Worm (Caenorhabditis elegans) whole organism, mixed stage, embryonic: ENCODE data around the gene try-13.
"Not testable (repeated sequence)": the region's sequence is repeated elsewhere in the genome, so short reads cannot be mapped to it uniquely, and the experiment has no call there.

Experiments
- bed-3 ChIP-seq: fragments of 200-800 bp; sonication (Bioruptor generic); optimal IDR thresholded peaks from 3 replicates; lab custom pipeline; 2018; ENCODE audit warnings: mild to moderate bottlenecking, missing genetic modification characterization, moderate library complexity, missing compliant biosample characterization
- blmp-1 ChIP-seq: fragments of 150-350 bp; optimal IDR thresholded peaks from 2 replicates; lab custom pipeline; 2014; ENCODE audit warnings: missing biosample characterization, missing genetic modification characterization
- ceh-39 ChIP-seq: fragments of 150-350 bp; optimal IDR thresholded peaks from 2 replicates; lab custom pipeline; 2014; ENCODE audit warnings: missing biosample characterization, missing genetic modification characterization
- ceh-43 ChIP-seq: fragments of 200-800 bp; sonication (Bioruptor generic); optimal IDR thresholded peaks from 2 replicates; lab custom pipeline; 2018; ENCODE audit warnings: mild to moderate bottlenecking, missing genetic modification characterization, moderate library complexity, missing compliant biosample characterization
- ceh-83 ChIP-seq: fragments of 200-800 bp; sonication (Bioruptor generic); optimal IDR thresholded peaks from 2 replicates; lab custom pipeline; 2018; ENCODE audit warnings: mild to moderate bottlenecking, missing genetic modification characterization, missing compliant biosample characterization
- ces-1 ChIP-seq: fragments of 150-350 bp; optimal IDR thresholded peaks from 2 replicates; lab custom pipeline; 2014; ENCODE audit warnings: missing biosample characterization, missing genetic modification reagents, missing genetic modification characterization
- cnd-1 ChIP-seq: fragments of 200-800 bp; sonication (Bioruptor generic); optimal IDR thresholded peaks from 2 replicates; lab custom pipeline; 2018; ENCODE audit warnings: mild to moderate bottlenecking, missing genetic modification characterization, missing compliant biosample characterization
- drap-1 ChIP-seq: fragments of 200-800 bp; sonication (Bioruptor generic); optimal IDR thresholded peaks from 3 replicates; lab custom pipeline; 2018; ENCODE audit warnings: mild to moderate bottlenecking, missing genetic modification characterization, missing compliant biosample characterization
- elt-1 ChIP-seq: sonication (generic microtip); optimal IDR thresholded peaks from 2 replicates; lab custom pipeline; 2017; ENCODE audit warnings: missing genetic modification characterization, mild to moderate bottlenecking, missing compliant biosample characterization, antibody characterized with exemption, moderate library complexity, borderline replicate concordance; ENCODE audit not compliant: insufficient read depth
- flh-1 ChIP-seq: fragments of 200-800 bp; sonication (Bioruptor generic); optimal IDR thresholded peaks from 2 replicates; lab custom pipeline; 2018; ENCODE audit warnings: mild to moderate bottlenecking, missing genetic modification characterization, moderate library complexity, missing compliant biosample characterization
- ham-2 ChIP-seq: fragments of 200-800 bp; sonication (Bioruptor generic); optimal IDR thresholded peaks from 2 replicates; lab custom pipeline; 2018; ENCODE audit warnings: mild to moderate bottlenecking, missing genetic modification characterization, missing compliant biosample characterization
- hlh-1 ChIP-seq: fragments of 150-350 bp; optimal IDR thresholded peaks from 2 replicates; lab custom pipeline; 2014; ENCODE audit warnings: missing biosample characterization, missing genetic modification reagents, missing genetic modification characterization
- lin-13 ChIP-seq: fragments of 150-350 bp; optimal IDR thresholded peaks from 2 replicates; lab custom pipeline; 2014; ENCODE audit warnings: missing biosample characterization, missing genetic modification characterization
- lin-32 ChIP-seq: fragments of 200-800 bp; sonication (Bioruptor generic); optimal IDR thresholded peaks from 2 replicates; lab custom pipeline; 2018; ENCODE audit warnings: mild to moderate bottlenecking, missing genetic modification characterization, missing compliant biosample characterization
- lsy-2 ChIP-seq: fragments of 150-350 bp; optimal IDR thresholded peaks from 2 replicates; lab custom pipeline; 2014; ENCODE audit warnings: missing biosample characterization, missing genetic modification characterization
- mab-5 ChIP-seq: fragments of 150-350 bp; optimal IDR thresholded peaks from 2 replicates; lab custom pipeline; 2014; ENCODE audit warnings: missing biosample characterization, missing genetic modification characterization
- mep-1 ChIP-seq: fragments of 150-350 bp; optimal IDR thresholded peaks from 2 replicates; lab custom pipeline; 2017; ENCODE audit warnings: missing biosample characterization, missing genetic modification reagents, missing genetic modification characterization, inconsistent platforms
- mls-2 ChIP-seq: sonication (generic microtip); optimal IDR thresholded peaks from 2 replicates; lab custom pipeline; 2016; ENCODE audit warnings: mild to moderate bottlenecking, missing genetic modification characterization, moderate library complexity, missing compliant biosample characterization
- nhr-12 ChIP-seq: fragments of 150-350 bp; optimal IDR thresholded peaks from 2 replicates; lab custom pipeline; 2014; ENCODE audit warnings: missing biosample characterization, missing genetic modification characterization
- nhr-2 ChIP-seq: fragments of 150-350 bp; optimal IDR thresholded peaks from 2 replicates; lab custom pipeline; 2014; ENCODE audit warnings: missing biosample characterization, missing genetic modification characterization
- nhr-237 ChIP-seq: fragments of 150-350 bp; optimal IDR thresholded peaks from 2 replicates; lab custom pipeline; 2014; ENCODE audit warnings: missing biosample characterization, missing genetic modification characterization
- nhr-28 ChIP-seq: fragments of 150-350 bp; optimal IDR thresholded peaks from 2 replicates; lab custom pipeline; 2014; ENCODE audit warnings: missing biosample characterization, missing genetic modification characterization
- nhr-76 ChIP-seq: sonication (generic microtip); optimal IDR thresholded peaks from 2 replicates; lab custom pipeline; 2017; ENCODE audit warnings: missing biosample characterization, missing genetic modification characterization
- pha-4 ChIP-seq: fragments of 150-350 bp; optimal IDR thresholded peaks from 2 replicates; lab custom pipeline; 2018; ENCODE audit warnings: missing biosample characterization, missing genetic modification reagents, missing genetic modification characterization
- sem-2 ChIP-seq: fragments of 200-800 bp; sonication (Bioruptor generic); optimal IDR thresholded peaks from 2 replicates; lab custom pipeline; 2018; ENCODE audit warnings: mild to moderate bottlenecking, missing genetic modification characterization, missing compliant biosample characterization
- snpc-4 ChIP-seq: fragments of 150-350 bp; optimal IDR thresholded peaks from 2 replicates; lab custom pipeline; 2014; ENCODE audit warnings: missing biosample characterization, missing genetic modification characterization
- sptf-1 ChIP-seq: sonication (generic microtip); optimal IDR thresholded peaks from 2 replicates; lab custom pipeline; 2017; ENCODE audit warnings: mild to moderate bottlenecking, missing genetic modification characterization, moderate library complexity, missing compliant biosample characterization
- tbx-8 ChIP-seq: fragments of 200-800 bp; sonication (Bioruptor generic); optimal IDR thresholded peaks from 2 replicates; lab custom pipeline; 2018; ENCODE audit warnings: mild to moderate bottlenecking, missing genetic modification characterization, moderate library complexity, missing compliant biosample characterization
- unc-120 ChIP-seq: sonication (generic microtip); optimal IDR thresholded peaks from 2 replicates; lab custom pipeline; 2017; ENCODE audit warnings: missing genetic modification characterization, missing compliant biosample characterization; ENCODE audit not compliant: poor library complexity, severe bottlenecking
- unc-39 ChIP-seq: fragments of 150-350 bp; optimal IDR thresholded peaks from 2 replicates; lab custom pipeline; 2014; ENCODE audit warnings: missing biosample characterization, missing genetic modification characterization
- unc-62 ChIP-seq: fragments of 150-350 bp; optimal IDR thresholded peaks from 2 replicates; lab custom pipeline; 2014; ENCODE audit warnings: missing biosample characterization, missing genetic modification reagents, missing genetic modification characterization
- zip-8 ChIP-seq: fragments of 150-350 bp; optimal IDR thresholded peaks from 2 replicates; lab custom pipeline; 2014; ENCODE audit warnings: missing biosample characterization, missing genetic modification characterization
- ztf-11 ChIP-seq: fragments of 150-350 bp; optimal IDR thresholded peaks from 2 replicates; lab custom pipeline; 2014; ENCODE audit warnings: missing biosample characterization, missing genetic modification characterization

try-13 gene

ce11 chrV:7436911-7437310 lies 3.0 kb upstream of the try-13 start:
- no peak for TF ChIP-seq lin-13 (tag; lab: Kevin White, UChicago)
- TF ChIP-seq ces-1 (GFP tag; lab: Kevin White, UChicago), result no peak
- no peak for TF ChIP-seq ztf-11 (tag; lab: Kevin White, UChicago)
- no peak for TF ChIP-seq ceh-83 (GFP tag; lab: Kevin White, UChicago)
- TF ChIP-seq mls-2 (tag; lab: Kevin White, UChicago), result no peak
- TF ChIP-seq mep-1 (tag; lab: Kevin White, UChicago), result no peak
- TF ChIP-seq cnd-1 (tag; lab: Kevin White, UChicago), result no peak
- TF ChIP-seq sem-2 (GFP tag; lab: Kevin White, UChicago), result no peak
- no peak for TF ChIP-seq unc-62 (GFP tag; lab: Kevin White, UChicago)
- no peak for TF ChIP-seq nhr-12 (tag; lab: Kevin White, UChicago)
- TF ChIP-seq pha-4 (tag; lab: Kevin White, UChicago), result no peak

ce11 chrV:7437538-7437937 lies 2.4 kb upstream of the try-13 start, which contains the start of gene F25E5.9:
TSS of gene F25E5.9 (minus strand) at chrV:7437919.
- TF ChIP-seq ztf-11 (tag; lab: Kevin White, UChicago), result no peak
- no peak for TF ChIP-seq elt-1 (tag; lab: Kevin White, UChicago)
- TF ChIP-seq sem-2 (GFP tag; lab: Kevin White, UChicago), result no peak
- no peak for TF ChIP-seq ceh-83 (GFP tag; lab: Kevin White, UChicago)
- TF ChIP-seq mab-5, result no peak
- TF ChIP-seq sptf-1, result no peak
- TF ChIP-seq blmp-1 (tag; lab: Kevin White, UChicago), result no peak
- TF ChIP-seq mls-2 (tag; lab: Kevin White, UChicago), result no peak
- no peak for TF ChIP-seq snpc-4 (tag; lab: Kevin White, UChicago)
- TF ChIP-seq mep-1 (tag; lab: Kevin White, UChicago), result no peak
- TF ChIP-seq unc-120, result no peak
- TF ChIP-seq nhr-2 (tag; lab: Kevin White, UChicago), result no peak
- no peak for TF ChIP-seq hlh-1 (tag; lab: Kevin White, UChicago)
- TF ChIP-seq nhr-28 (tag; lab: Kevin White, UChicago), result no peak
- TF ChIP-seq drap-1 (GFP tag; lab: Kevin White, UChicago), result no peak
- TF ChIP-seq nhr-12 (tag; lab: Kevin White, UChicago), result no peak
- TF ChIP-seq ces-1 (GFP tag; lab: Kevin White, UChicago), result no peak
- no peak for TF ChIP-seq unc-39 (tag; lab: Kevin White, UChicago)

ce11 chrV:7437985-7438384 lies 1.9 kb upstream of the try-13 start, which contains the start of gene F25E5.16:
TSS of gene F25E5.16 (plus strand) at chrV:7438285.
- no peak for TF ChIP-seq unc-39 (tag; lab: Kevin White, UChicago)
- no peak for TF ChIP-seq nhr-76 (tag; lab: Kevin White, UChicago)
- no peak for TF ChIP-seq cnd-1 (tag; lab: Kevin White, UChicago)
- no peak for TF ChIP-seq elt-1 (tag; lab: Kevin White, UChicago)
- no peak for TF ChIP-seq ceh-83 (GFP tag; lab: Kevin White, UChicago)
- TF ChIP-seq drap-1 (GFP tag; lab: Kevin White, UChicago), result no peak
- no peak for TF ChIP-seq unc-62 (GFP tag; lab: Kevin White, UChicago)
- no peak for TF ChIP-seq ham-2
- no peak for TF ChIP-seq mep-1 (tag; lab: Kevin White, UChicago)
- no peak for TF ChIP-seq bed-3 (GFP tag; lab: Kevin White, UChicago)
- no peak for TF ChIP-seq ztf-11 (tag; lab: Kevin White, UChicago)
- no peak for TF ChIP-seq ces-1 (GFP tag; lab: Kevin White, UChicago)
- no peak for TF ChIP-seq lsy-2 (tag; lab: Kevin White, UChicago)
- TF ChIP-seq nhr-237 (tag; lab: Kevin White, UChicago), result no peak
- no peak for TF ChIP-seq sptf-1
- no peak for TF ChIP-seq lin-32
- no peak for TF ChIP-seq nhr-12 (tag; lab: Kevin White, UChicago)

ce11 chrV:7444331-7444730 lies 4.4 kb downstream of the try-13 start, which contains the start of gene nhr-141:
TSS of gene nhr-141 (plus strand) at chrV:7444661.
- TF ChIP-seq mep-1 (tag; lab: Kevin White, UChicago); cnd-1 (tag; lab: Kevin White, UChicago); ceh-43: not testable (repeated sequence)
- TF ChIP-seq, all 35 proteins: peak for 0; not testable (repeated sequence) for 35

ce11 chrV:7446965-7447364 lies 7.1 kb downstream of the try-13 start, which contains the start of gene F25E5.5:
TSS of gene F25E5.5 (plus strand) at chrV:7447265.
- TF ChIP-seq mep-1 (tag; lab: Kevin White, UChicago), result no peak
- no peak for TF ChIP-seq pha-4 (tag; lab: Kevin White, UChicago)
- no peak for TF ChIP-seq lin-32
- TF ChIP-seq mab-5, result no peak
- TF ChIP-seq tbx-8 (GFP tag; lab: Kevin White, UChicago), result no peak
- no peak for TF ChIP-seq elt-1 (tag; lab: Kevin White, UChicago)
- no peak for TF ChIP-seq zip-8
- TF ChIP-seq nhr-2 (tag; lab: Kevin White, UChicago), result no peak
- TF ChIP-seq snpc-4 (tag; lab: Kevin White, UChicago), result no peak
- no peak for TF ChIP-seq lsy-2 (tag; lab: Kevin White, UChicago)
- no peak for TF ChIP-seq unc-62 (GFP tag; lab: Kevin White, UChicago)
- TF ChIP-seq nhr-28 (tag; lab: Kevin White, UChicago), result no peak
- no peak for TF ChIP-seq ceh-39 (tag; lab: Kevin White, UChicago)
- no peak for TF ChIP-seq nhr-237 (tag; lab: Kevin White, UChicago)
- no peak for TF ChIP-seq ham-2
- no peak for TF ChIP-seq nhr-12 (tag; lab: Kevin White, UChicago)
- no peak for TF ChIP-seq ztf-11 (tag; lab: Kevin White, UChicago)
- TF ChIP-seq flh-1, result no peak
- TF ChIP-seq, all 35 proteins: peak for 0
